Fruit fly (Drosophila melanogaster): ENCODE results near the gene CG9175.

Gene CG9175

DNA sequence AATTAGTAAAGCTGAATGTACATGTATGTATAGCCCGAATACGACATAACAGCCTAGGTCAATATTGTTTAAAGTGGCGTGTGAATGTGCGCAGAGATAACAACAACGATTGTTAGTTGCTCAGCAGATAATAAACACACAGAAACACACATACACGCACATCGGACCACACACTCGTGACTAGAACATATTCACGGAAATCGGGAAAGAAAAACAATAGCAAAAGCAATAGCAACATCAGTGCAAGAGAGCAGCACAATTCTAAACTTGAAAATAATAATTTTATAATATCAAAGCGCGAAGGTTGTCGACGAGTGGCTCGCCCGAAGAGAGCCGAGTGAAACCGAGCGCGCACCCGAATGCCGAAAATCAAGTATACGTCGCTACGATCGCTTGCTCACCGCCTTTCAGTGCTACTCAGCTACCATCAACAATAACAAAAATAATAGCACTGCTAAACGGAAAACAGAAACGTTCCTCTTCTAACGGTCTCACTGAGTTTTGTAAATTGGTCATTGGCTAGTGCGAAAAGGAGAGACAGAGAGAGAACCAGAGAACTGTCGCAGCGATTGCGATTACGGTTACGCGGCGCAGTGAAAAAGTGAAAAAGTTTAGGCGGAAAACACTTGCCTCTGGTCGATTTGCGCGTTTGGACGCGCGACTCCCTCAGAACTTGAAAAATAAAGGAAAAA lies 15.7 kb downstream of the CG9175 start:
- TF ChIP-seq CG33017 (tag; optimal IDR thresholded peaks at IDR 0.05) (peak; percentile 74), bab1 (GFP tag; optimal IDR thresholded peaks at IDR 0.05) (no peak), CG7101 (tag; optimal IDR thresholded peaks at IDR 0.05) (peak; percentile 18), Clk (GFP tag; optimal IDR thresholded peaks at IDR 0.05) (no peak), cnc (optimal IDR thresholded peaks at IDR 0.05) (peak in 1 of 2 experiments; percentile 2), Hr96 (GFP tag; optimal IDR thresholded peaks at IDR 0.05) (peak; percentile 44), cic (GFP tag; optimal IDR thresholded peaks at IDR 0.05) (peak; percentile 96), CG7045 (GFP tag; optimal IDR thresholded peaks at IDR 0.05) (peak; percentile 8), kay (GFP tag; ENCODE audit: borderline replicate concordance) (peak; percentile 99), Mnt (GFP tag; optimal IDR thresholded peaks at IDR 0.05) (peak; percentile 69), pad (GFP tag; optimal IDR thresholded peaks at IDR 0.05) (no peak), tj (GFP tag; optimal IDR thresholded peaks at IDR 0.05) (peak; percentile 65), CG14711 (tag; optimal IDR thresholded peaks at IDR 0.05) (no peak), CG5204 (GFP tag; optimal IDR thresholded peaks at IDR 0.05) (no peak), ovo (GFP tag; optimal IDR thresholded peaks at IDR 0.05) (peak; percentile 97), Crg-1 (GFP tag; optimal IDR thresholded peaks at IDR 0.05) (no peak), CG12768 (GFP tag; optimal IDR thresholded peaks at IDR 0.05) (peak; percentile 90), CG11617 (GFP tag; optimal IDR thresholded peaks at IDR 0.05) (peak; percentile 4), toe (GFP tag; optimal IDR thresholded peaks at IDR 0.05) (no peak), CG1620 (GFP tag; optimal IDR thresholded peaks at IDR 0.05) (no peak)

dm6 chr2L:6082157-6082645 lies 16.6 kb downstream of the CG9175 start, which contains the start of gene Kr-h1:
Gene Kr-h1, plus strand, starts transcription at chr2L:6082603.
- TF ChIP-seq Clk (GFP tag; optimal IDR thresholded peaks at IDR 0.05), result no peak
- TF ChIP-seq CG14711 (tag; optimal IDR thresholded peaks at IDR 0.05), result peak; percentile 21
- TF ChIP-seq CG1620 (GFP tag; optimal IDR thresholded peaks at IDR 0.05), result no peak
- TF ChIP-seq tj (GFP tag; optimal IDR thresholded peaks at IDR 0.05), result peak; percentile 78
- TF ChIP-seq Mnt (GFP tag; optimal IDR thresholded peaks at IDR 0.05), result peak; percentile 6
- TF ChIP-seq bab1 (GFP tag; optimal IDR thresholded peaks at IDR 0.05), result no peak
- TF ChIP-seq cnc (optimal IDR thresholded peaks at IDR 0.05), result peak; percentile 64 to 95
- peak; percentile 50 for TF ChIP-seq CG33017 (tag; optimal IDR thresholded peaks at IDR 0.05)
- TF ChIP-seq Crg-1 (GFP tag; optimal IDR thresholded peaks at IDR 0.05), result no peak
- TF ChIP-seq CG5204 (GFP tag; optimal IDR thresholded peaks at IDR 0.05), result no peak
- TF ChIP-seq toe (GFP tag; optimal IDR thresholded peaks at IDR 0.05), result no peak
- peak; percentile 90 for TF ChIP-seq cic (GFP tag; optimal IDR thresholded peaks at IDR 0.05)
- TF ChIP-seq kay (GFP tag; ENCODE audit: borderline replicate concordance), result no peak
- TF ChIP-seq ovo (GFP tag; optimal IDR thresholded peaks at IDR 0.05), result no peak
- no peak for TF ChIP-seq Hr96 (GFP tag; optimal IDR thresholded peaks at IDR 0.05)
- TF ChIP-seq CG7045 (GFP tag; optimal IDR thresholded peaks at IDR 0.05), result no peak
- peak; percentile 5 for TF ChIP-seq CG7101 (tag; optimal IDR thresholded peaks at IDR 0.05)
- TF ChIP-seq CG11617 (GFP tag; optimal IDR thresholded peaks at IDR 0.05), result no peak
- no peak for TF ChIP-seq pad (GFP tag; optimal IDR thresholded peaks at IDR 0.05)
- TF ChIP-seq CG12768 (GFP tag; optimal IDR thresholded peaks at IDR 0.05), result peak; percentile 67

dm6 chr2L:6081134-6081832 lies 17.5 kb downstream of the CG9175 start:
- TF ChIP-seq kay (GFP tag; ENCODE audit: borderline replicate concordance) (peak; percentile 81), Crg-1 (GFP tag; optimal IDR thresholded peaks at IDR 0.05) (no peak), CG12768 (GFP tag; optimal IDR thresholded peaks at IDR 0.05) (peak; percentile 67), Hr96 (GFP tag; optimal IDR thresholded peaks at IDR 0.05) (peak; percentile 34), pad (GFP tag; optimal IDR thresholded peaks at IDR 0.05) (peak; percentile 37), CG33017 (tag; optimal IDR thresholded peaks at IDR 0.05) (no peak), bab1 (GFP tag; optimal IDR thresholded peaks at IDR 0.05) (no peak), CG14711 (tag; optimal IDR thresholded peaks at IDR 0.05) (no peak), cic (GFP tag; optimal IDR thresholded peaks at IDR 0.05) (peak; percentile 89), CG5204 (GFP tag; optimal IDR thresholded peaks at IDR 0.05) (no peak), tj (GFP tag; optimal IDR thresholded peaks at IDR 0.05) (peak; percentile 70), CG1620 (GFP tag; optimal IDR thresholded peaks at IDR 0.05) (peak; percentile 17), Mnt (GFP tag; optimal IDR thresholded peaks at IDR 0.05) (peak; percentile 54), Clk (GFP tag; optimal IDR thresholded peaks at IDR 0.05) (peak; percentile 22), toe (GFP tag; optimal IDR thresholded peaks at IDR 0.05) (peak; percentile 29), cnc (optimal IDR thresholded peaks at IDR 0.05) (no peak), CG11617 (GFP tag; optimal IDR thresholded peaks at IDR 0.05) (peak; percentile 11), CG7101 (tag; optimal IDR thresholded peaks at IDR 0.05) (peak; percentile 42), CG7045 (GFP tag; optimal IDR thresholded peaks at IDR 0.05) (no peak)

- TF ChIP-seq ovo (GFP tag; optimal IDR thresholded peaks at IDR 0.05), result peak; percentile 69
- no peak for TF ChIP-seq bab1 (GFP tag; optimal IDR thresholded peaks at IDR 0.05)
- peak; percentile 74 for TF ChIP-seq Clk (GFP tag; optimal IDR thresholded peaks at IDR 0.05)
- peak; percentile 46 for TF ChIP-seq pad (GFP tag; optimal IDR thresholded peaks at IDR 0.05)
- peak; percentile 85 for TF ChIP-seq kay (GFP tag; ENCODE audit: borderline replicate concordance)
- TF ChIP-seq CG5204 (GFP tag; optimal IDR thresholded peaks at IDR 0.05), result peak; percentile 8
- peak; percentile 56 for TF ChIP-seq CG1620 (GFP tag; optimal IDR thresholded peaks at IDR 0.05)
- peak; percentile 67 for TF ChIP-seq Mnt (GFP tag; optimal IDR thresholded peaks at IDR 0.05)
- TF ChIP-seq CG12768 (GFP tag; optimal IDR thresholded peaks at IDR 0.05), result peak; percentile 87
- peak; percentile 52 for TF ChIP-seq Crg-1 (GFP tag; optimal IDR thresholded peaks at IDR 0.05)
- TF ChIP-seq CG7101 (tag; optimal IDR thresholded peaks at IDR 0.05), result peak; percentile 62
- peak; percentile 21 for TF ChIP-seq tj (GFP tag; optimal IDR thresholded peaks at IDR 0.05)
- peak; percentile 8 for TF ChIP-seq CG14711 (tag; optimal IDR thresholded peaks at IDR 0.05)
- TF ChIP-seq CG33017 (tag; optimal IDR thresholded peaks at IDR 0.05), result peak; percentile 39
- peak; percentile 22 for TF ChIP-seq CG11617 (GFP tag; optimal IDR thresholded peaks at IDR 0.05)
- TF ChIP-seq Hr96 (GFP tag; optimal IDR thresholded peaks at IDR 0.05), result peak; percentile 63
- peak; percentile 70 for TF ChIP-seq toe (GFP tag; optimal IDR thresholded peaks at IDR 0.05)
- no peak for TF ChIP-seq cnc (optimal IDR thresholded peaks at IDR 0.05)
- peak; percentile 97 for TF ChIP-seq cic (GFP tag; optimal IDR thresholded peaks at IDR 0.05)
- peak; percentile 74 for TF ChIP-seq CG7045 (GFP tag; optimal IDR thresholded peaks at IDR 0.05)
Observed at dm6 chr2L:6080329-6080728, 18.4 kb downstream of the CG9175 start.
